Worm (Caenorhabditis elegans): ENCODE data around the gene col-91.
A peak's percentile ranks its signal among the peaks of the same experiment; 100 is the strongest.

Gene col-91

ce11 chrIII:8263377-8263776 lies at the start of gene col-91:
TSS of gene col-91 (minus strand) at chrIII:8263664.
- TF ChIP-seq elt-1 (tag; optimal IDR thresholded peaks at IDR 0.05; ENCODE audit: borderline replicate concordance, insufficient read depth): no peak
- TF ChIP-seq ham-2 (GFP tag; optimal IDR thresholded peaks at IDR 0.05): no peak
- TF ChIP-seq nhr-12 (tag; optimal IDR thresholded peaks at IDR 0.05): no peak
- no peak for TF ChIP-seq ceh-83 (GFP tag; optimal IDR thresholded peaks at IDR 0.05)
- TF ChIP-seq tbx-8 (GFP tag; optimal IDR thresholded peaks at IDR 0.05): no peak
- TF ChIP-seq nhr-237 (tag; optimal IDR thresholded peaks at IDR 0.05): no peak
- TF ChIP-seq snpc-4 (tag; optimal IDR thresholded peaks at IDR 0.05): no peak
- no peak for TF ChIP-seq unc-62 (GFP tag; optimal IDR thresholded peaks at IDR 0.05)
- no peak for TF ChIP-seq lin-13 (tag; optimal IDR thresholded peaks at IDR 0.05)
- TF ChIP-seq flh-1 (GFP tag; optimal IDR thresholded peaks at IDR 0.05): no peak
- TF ChIP-seq zip-8 (tag; optimal IDR thresholded peaks at IDR 0.05): no peak
- TF ChIP-seq lsy-2 (tag; optimal IDR thresholded peaks at IDR 0.05): no peak
- TF ChIP-seq ces-1 (GFP tag; optimal IDR thresholded peaks at IDR 0.05): no peak
- no peak for TF ChIP-seq lin-32 (GFP tag; optimal IDR thresholded peaks at IDR 0.05)
- no peak for TF ChIP-seq ceh-43 (GFP tag; optimal IDR thresholded peaks at IDR 0.05)
- TF ChIP-seq hlh-1 (tag; optimal IDR thresholded peaks at IDR 0.05): no peak
- TF ChIP-seq bed-3 (GFP tag; optimal IDR thresholded peaks at IDR 0.05): no peak
- no peak for TF ChIP-seq nhr-28 (tag; optimal IDR thresholded peaks at IDR 0.05)
- TF ChIP-seq sptf-1 (tag; optimal IDR thresholded peaks at IDR 0.05): no peak

ce11 chrIII:8312393-8312792 lies 48.9 kb upstream of the col-91 start, which contains the start of gene F10E9.2:
TSS of gene F10E9.2 (plus strand) at chrIII:8312693.
- no peak for TF ChIP-seq lsy-2 (tag; optimal IDR thresholded peaks at IDR 0.05)
- TF ChIP-seq flh-1 (GFP tag; optimal IDR thresholded peaks at IDR 0.05): no peak
- no peak for TF ChIP-seq unc-62 (GFP tag; optimal IDR thresholded peaks at IDR 0.05)
- no peak for TF ChIP-seq mep-1 (tag; optimal IDR thresholded peaks at IDR 0.05)
- TF ChIP-seq blmp-1 (tag; optimal IDR thresholded peaks at IDR 0.05): no peak

ce11 chrIII:8310239-8311057 lies 47.0 kb upstream of the col-91 start, which contains the start of gene F10E9.3:
TSS of gene F10E9.3 (plus strand) at chrIII:8311007.
- TF ChIP-seq mep-1 (tag; optimal IDR thresholded peaks at IDR 0.05) (peak; percentile 49), ceh-43 (GFP tag; optimal IDR thresholded peaks at IDR 0.05) (no peak), ceh-39 (tag; optimal IDR thresholded peaks at IDR 0.05) (peak; percentile 34), hlh-1 (tag; optimal IDR thresholded peaks at IDR 0.05) (peak; percentile 39), ces-1 (GFP tag; optimal IDR thresholded peaks at IDR 0.05) (peak; percentile 8), lin-32 (GFP tag; optimal IDR thresholded peaks at IDR 0.05) (no peak), lsy-2 (tag; optimal IDR thresholded peaks at IDR 0.05) (peak; percentile 93), unc-39 (tag; optimal IDR thresholded peaks at IDR 0.05) (no peak), nhr-28 (tag; optimal IDR thresholded peaks at IDR 0.05) (no peak)

DNA sequence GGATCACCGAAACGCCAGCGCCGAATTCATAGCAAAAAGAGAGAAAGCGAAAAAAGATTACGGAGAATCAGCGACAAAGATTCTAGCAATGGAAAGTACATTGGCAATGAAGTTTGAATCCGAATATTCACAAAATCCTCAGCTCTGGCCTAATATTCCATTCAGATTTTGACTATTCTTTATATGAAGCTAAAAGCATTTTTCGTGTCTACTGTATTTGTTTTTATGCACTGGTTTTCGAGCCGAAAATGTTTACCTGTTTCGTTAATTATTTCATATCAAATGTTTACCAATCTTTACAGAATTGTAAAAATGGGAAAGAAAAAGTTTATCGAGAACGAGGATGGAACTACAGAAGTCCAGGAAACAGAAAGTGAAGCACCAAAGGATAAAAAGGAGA lies 44.8 kb upstream of the col-91 start, which contains the start of gene F10E9.4:
Gene F10E9.4 (plus strand): TSS at position 301 of the 400 bp plus-strand sequence.
- no peak for TF ChIP-seq ceh-43 (GFP tag; optimal IDR thresholded peaks at IDR 0.05)
- no peak for TF ChIP-seq flh-1 (GFP tag; optimal IDR thresholded peaks at IDR 0.05)
- TF ChIP-seq nhr-76 (tag; optimal IDR thresholded peaks at IDR 0.05): no peak
- TF ChIP-seq mls-2 (tag; optimal IDR thresholded peaks at IDR 0.05): no peak
- no peak for TF ChIP-seq unc-120 (tag; optimal IDR thresholded peaks at IDR 0.05; ENCODE audit: poor library complexity, severe bottlenecking)
- TF ChIP-seq elt-1 (tag; optimal IDR thresholded peaks at IDR 0.05; ENCODE audit: borderline replicate concordance, insufficient read depth): no peak
- TF ChIP-seq lsy-2 (tag; optimal IDR thresholded peaks at IDR 0.05): no peak

ce11 chrIII:8307356-8307755 lies 43.9 kb upstream of the col-91 start, which contains the start of the genes F10E9.7 and F10E9.5:
TSS of gene F10E9.7 (minus strand) at chrIII:8307441.
TSS of gene F10E9.5 (plus strand) at chrIII:8307592.
- TF ChIP-seq lin-32 (GFP tag; optimal IDR thresholded peaks at IDR 0.05): no peak
- no peak for TF ChIP-seq nhr-28 (tag; optimal IDR thresholded peaks at IDR 0.05)
- no peak for TF ChIP-seq pha-4 (tag; optimal IDR thresholded peaks at IDR 0.05)
- TF ChIP-seq sem-2 (GFP tag; optimal IDR thresholded peaks at IDR 0.05): no peak
- TF ChIP-seq mls-2 (tag; optimal IDR thresholded peaks at IDR 0.05): no peak
- no peak for TF ChIP-seq drap-1 (GFP tag; optimal IDR thresholded peaks at IDR 0.05)
- TF ChIP-seq M03D4.4 (tag; optimal IDR thresholded peaks at IDR 0.05): no peak
- peak; percentile 70 for TF ChIP-seq ces-1 (GFP tag; optimal IDR thresholded peaks at IDR 0.05)
- TF ChIP-seq lsy-2 (tag; optimal IDR thresholded peaks at IDR 0.05): peak; percentile 74
- TF ChIP-seq ham-2 (GFP tag; optimal IDR thresholded peaks at IDR 0.05): no peak
- TF ChIP-seq nhr-2 (tag; optimal IDR thresholded peaks at IDR 0.05): peak; percentile 26
- TF ChIP-seq unc-120 (tag; optimal IDR thresholded peaks at IDR 0.05; ENCODE audit: poor library complexity, severe bottlenecking): no peak
- peak; percentile 54 for TF ChIP-seq sptf-1 (tag; optimal IDR thresholded peaks at IDR 0.05)
- no peak for TF ChIP-seq ztf-11 (tag; optimal IDR thresholded peaks at IDR 0.05)
- TF ChIP-seq unc-62 (GFP tag; optimal IDR thresholded peaks at IDR 0.05): no peak
- TF ChIP-seq ceh-39 (tag; optimal IDR thresholded peaks at IDR 0.05): peak; percentile 38
- no peak for TF ChIP-seq nhr-76 (tag; optimal IDR thresholded peaks at IDR 0.05)
- no peak for TF ChIP-seq snpc-4 (tag; optimal IDR thresholded peaks at IDR 0.05)
- TF ChIP-seq mep-1 (tag; optimal IDR thresholded peaks at IDR 0.05): peak; percentile 61
- TF ChIP-seq ceh-43 (GFP tag; optimal IDR thresholded peaks at IDR 0.05): no peak
- no peak for TF ChIP-seq tbx-8 (GFP tag; optimal IDR thresholded peaks at IDR 0.05)
- TF ChIP-seq ceh-83 (GFP tag; optimal IDR thresholded peaks at IDR 0.05): no peak
- TF ChIP-seq nhr-237 (tag; optimal IDR thresholded peaks at IDR 0.05): peak; percentile 15
- TF ChIP-seq cnd-1 (tag; optimal IDR thresholded peaks at IDR 0.05): no peak
- TF ChIP-seq bed-3 (GFP tag; optimal IDR thresholded peaks at IDR 0.05): no peak
- no peak for TF ChIP-seq blmp-1 (tag; optimal IDR thresholded peaks at IDR 0.05)
- TF ChIP-seq elt-3 (tag; optimal IDR thresholded peaks at IDR 0.05): no peak
- TF ChIP-seq elt-1 (tag; optimal IDR thresholded peaks at IDR 0.05; ENCODE audit: borderline replicate concordance, insufficient read depth): no peak
- peak; percentile 30 for TF ChIP-seq lin-13 (tag; optimal IDR thresholded peaks at IDR 0.05)
- no peak for TF ChIP-seq zip-8 (tag; optimal IDR thresholded peaks at IDR 0.05)
- TF ChIP-seq unc-39 (tag; optimal IDR thresholded peaks at IDR 0.05): no peak
- no peak for TF ChIP-seq mab-5 (tag; optimal IDR thresholded peaks at IDR 0.05)
- no peak for TF ChIP-seq flh-1 (GFP tag; optimal IDR thresholded peaks at IDR 0.05)
- TF ChIP-seq hlh-1 (tag; optimal IDR thresholded peaks at IDR 0.05): no peak
